Worm (Caenorhabditis elegans) whole organism, early embryonic: Measurements from ENCODE around the gene Y43C5A.2.

Source experiments
- B0310.2 ChIP-seq: sonication (generic microtip); optimal IDR thresholded peaks from 2 replicates; lab custom pipeline; 2016; ENCODE audit warnings: mild to moderate bottlenecking, missing genetic modification characterization, missing compliant biosample characterization
- F13C5.2 ChIP-seq: sonication (generic microtip); optimal IDR thresholded peaks from 2 replicates; lab custom pipeline; 2017; ENCODE audit warnings: mild to moderate bottlenecking, missing genetic modification characterization, inconsistent platforms, missing compliant biosample characterization
- aly-1 ChIP-seq: sonication (generic microtip); optimal IDR thresholded peaks from 2 replicates; lab custom pipeline; 2016; ENCODE audit warnings: missing genetic modification characterization, missing compliant biosample characterization
- ama-1 ChIP-seq: fragments of 150-350 bp; optimal IDR thresholded peaks from 2 replicates; lab custom pipeline; 2014
- ceh-13 ChIP-seq: fragments of 200-800 bp; sonication (Bioruptor generic); optimal IDR thresholded peaks from 2 replicates; lab custom pipeline; 2018; ENCODE audit warnings: mild to moderate bottlenecking, missing genetic modification characterization, missing compliant biosample characterization
- ceh-36 ChIP-seq: sonication (generic microtip); optimal IDR thresholded peaks from 2 replicates; lab custom pipeline; 2016; ENCODE audit warnings: missing genetic modification characterization, inconsistent platforms, missing compliant biosample characterization
- ets-7 ChIP-seq: sonication (generic microtip); optimal IDR thresholded peaks from 2 replicates; lab custom pipeline; 2016; ENCODE audit warnings: missing genotype, missing genetic modification characterization, missing compliant biosample characterization
- flt-1 ChIP-seq: fragments of 200-800 bp; sonication (Bioruptor generic); IDR thresholded peaks from 2 replicates; pipeline ENCODE4 v1.3.6; 2022; ENCODE audit warnings: missing genetic modification characterization, missing compliant biosample characterization
- hmbx-1 ChIP-seq: sonication (generic microtip); optimal IDR thresholded peaks from 2 replicates; lab custom pipeline; 2016; ENCODE audit warnings: mild to moderate bottlenecking, missing genetic modification characterization, missing compliant biosample characterization
- hmg-4 ChIP-seq: fragments of 200-800 bp; sonication (Bioruptor generic); optimal IDR thresholded peaks from 2 replicates; lab custom pipeline; 2018; ENCODE audit warnings: mild to moderate bottlenecking, missing genetic modification characterization, missing compliant biosample characterization
- hnd-1 ChIP-seq: sonication (generic microtip); optimal IDR thresholded peaks from 2 replicates; lab custom pipeline; 2016; ENCODE audit warnings: missing genetic modification characterization, missing compliant biosample characterization
- pes-1 ChIP-seq: fragments of 200-800 bp; sonication (Bioruptor generic); IDR thresholded peaks from 2 replicates; pipeline ENCODE4 v1.3.6; 2022; ENCODE audit warnings: missing genetic modification reagents, missing genetic modification characterization, missing compliant biosample characterization
- scrt-1 ChIP-seq: fragments of 200-800 bp; sonication (Bioruptor generic); IDR thresholded peaks from 2 replicates; pipeline ENCODE4 v1.3.6; 2022; ENCODE audit warnings: missing genetic modification characterization, missing compliant biosample characterization
- sea-1 ChIP-seq: fragments of 200-800 bp; sonication (Bioruptor generic); conservative IDR thresholded peaks from 2 replicates; pipeline ENCODE4 v1.3.6; 2022; ENCODE audit warnings: missing genetic modification characterization, missing compliant biosample characterization
- tbx-11 ChIP-seq: fragments of 200-800 bp; sonication (Bioruptor generic); IDR thresholded peaks from 2 replicates; pipeline ENCODE4 v1.3.6; 2022; ENCODE audit warnings: missing genetic modification characterization, missing compliant biosample characterization
- tbx-37 ChIP-seq: fragments of 200-800 bp; sonication (Bioruptor generic); conservative IDR thresholded peaks from 2 replicates; pipeline ENCODE4 v1.3.6; 2022; ENCODE audit warnings: missing genetic modification reagents, missing genetic modification characterization, missing compliant biosample characterization
- tra-4 ChIP-seq: sonication (generic microtip); optimal IDR thresholded peaks from 2 replicates; lab custom pipeline; 2017; ENCODE audit warnings: missing genetic modification characterization, missing compliant biosample characterization

Y43C5A.2 gene

DNA sequence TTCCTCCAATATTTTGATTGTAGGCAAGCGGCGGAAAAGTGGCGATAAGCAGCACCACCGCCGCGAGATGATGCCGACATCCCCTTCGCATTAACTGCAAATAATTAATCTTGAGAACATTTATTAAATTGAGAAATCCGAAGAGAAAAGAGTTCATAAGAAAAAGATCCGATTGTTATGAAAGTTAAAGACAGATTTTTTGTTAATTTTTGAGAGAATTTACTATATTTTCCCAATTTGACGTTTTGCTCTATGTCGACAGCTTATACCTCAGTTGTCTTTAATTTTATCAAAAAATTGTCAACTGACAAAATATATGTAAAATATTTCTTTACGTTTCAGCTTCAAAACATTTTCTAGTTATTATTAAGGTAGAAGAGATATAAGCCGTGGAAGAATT, 32.5 kb downstream of the Y43C5A.2 start, which contains the start of gene R09E10.5:
Gene R09E10.5, minus strand, starts transcription at position 101 of the 400 bp plus-strand sequence.
- TF ChIP-seq tra-4 (tag; lab: Kevin White, UChicago) (no peak), ceh-36 (no peak), B0310.2 (tag; lab: Kevin White, UChicago) (no peak), scrt-1 (GFP tag; lab: Robert Waterston, UW) (no peak), hmbx-1 (no peak), ama-1 (lab: Kevin White, UChicago) (no peak), F13C5.2 (no peak), pes-1 (no peak), flt-1 (no peak), ets-7 (no peak), hnd-1 (tag; lab: Kevin White, UChicago) (no peak), tbx-37 (GFP tag; lab: Robert Waterston, UW) (no peak), tbx-11 (GFP tag; lab: Robert Waterston, UW) (no peak), ceh-13 (GFP tag; lab: Kevin White, UChicago) (no peak), sea-1 (GFP tag; lab: Robert Waterston, UW) (no peak), hmg-4 (GFP tag; lab: Kevin White, UChicago) (no peak), aly-1 (tag; lab: Kevin White, UChicago) (no peak)

ce11 chrIV:10304383-10304782, 34.7 kb downstream of the Y43C5A.2 start:
- TF ChIP-seq sea-1 (GFP tag; lab: Robert Waterston, UW) (no peak), hmg-4 (GFP tag; lab: Kevin White, UChicago) (no peak), pes-1 (no peak), tbx-11 (GFP tag; lab: Robert Waterston, UW) (no peak), tra-4 (tag; lab: Kevin White, UChicago) (no peak), ets-7 (no peak), hnd-1 (tag; lab: Kevin White, UChicago) (no peak), flt-1 (no peak), F13C5.2 (no peak)

- no peak for TF ChIP-seq hnd-1 (tag; lab: Kevin White, UChicago)
Observed at ce11 chrIV:10310329-10310728, 40.6 kb downstream of the Y43C5A.2 start, which contains the start of gene R09E10.8. Gene R09E10.8 (minus strand): TSS chrIV:10310429.

- TF ChIP-seq sea-1 (GFP tag; lab: Robert Waterston, UW) = no peak
- TF ChIP-seq hmbx-1 = no peak
- TF ChIP-seq aly-1 (tag; lab: Kevin White, UChicago) = no peak
- no peak for TF ChIP-seq ceh-13 (GFP tag; lab: Kevin White, UChicago)
- no peak for TF ChIP-seq ama-1 (lab: Kevin White, UChicago)
- no peak for TF ChIP-seq scrt-1 (GFP tag; lab: Robert Waterston, UW)
- TF ChIP-seq hmg-4 (GFP tag; lab: Kevin White, UChicago) = no peak
- TF ChIP-seq tbx-11 (GFP tag; lab: Robert Waterston, UW) = no peak
- TF ChIP-seq tbx-37 (GFP tag; lab: Robert Waterston, UW) = no peak
- no peak for TF ChIP-seq pes-1
- TF ChIP-seq F13C5.2 = no peak
- TF ChIP-seq flt-1 = no peak
- TF ChIP-seq B0310.2 (tag; lab: Kevin White, UChicago) = no peak
- no peak for TF ChIP-seq tra-4 (tag; lab: Kevin White, UChicago)
- TF ChIP-seq ets-7 = no peak
- TF ChIP-seq ceh-36 = no peak
- TF ChIP-seq hnd-1 (tag; lab: Kevin White, UChicago) = no peak
Observed at ce11 chrIV:10311115-10311514, 41.4 kb downstream of the Y43C5A.2 start.

DNA sequence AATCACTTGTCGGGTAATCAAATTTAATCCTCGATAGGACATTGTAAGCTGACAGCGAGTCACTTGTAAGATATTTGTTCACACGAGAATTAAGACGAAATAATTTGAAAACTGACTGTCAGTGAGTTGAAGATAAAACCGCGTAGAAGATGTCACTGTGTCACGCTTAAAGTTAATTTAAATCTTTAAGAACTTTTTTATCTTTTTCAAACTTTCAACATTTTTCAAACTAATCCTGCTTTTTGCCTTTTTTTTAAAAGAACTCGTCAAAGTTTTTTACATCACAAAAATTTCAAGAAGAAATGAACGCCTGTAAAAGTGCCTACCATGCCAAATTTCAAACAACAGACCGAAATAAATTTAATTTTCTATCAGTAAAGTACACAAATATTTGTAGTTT, 43.9 kb downstream of the Y43C5A.2 start, which contains the start of gene acs-18:
Gene acs-18, minus strand, starts transcription at position 101 of the 400 bp plus-strand sequence.
- TF ChIP-seq hmg-4 (GFP tag; lab: Kevin White, UChicago) (no peak), sea-1 (GFP tag; lab: Robert Waterston, UW) (no peak), B0310.2 (tag; lab: Kevin White, UChicago) (no peak)

- TF ChIP-seq ets-7 (no peak), flt-1 (no peak), tra-4 (tag; lab: Kevin White, UChicago) (no peak), ceh-36 (no peak), ama-1 (lab: Kevin White, UChicago) (no peak), B0310.2 (tag; lab: Kevin White, UChicago) (no peak), pes-1 (no peak), hmbx-1 (no peak), hmg-4 (GFP tag; lab: Kevin White, UChicago) (no peak), aly-1 (tag; lab: Kevin White, UChicago) (no peak), scrt-1 (GFP tag; lab: Robert Waterston, UW) (no peak), ceh-13 (GFP tag; lab: Kevin White, UChicago) (no peak)
Observed at ce11 chrIV:10318199-10318598, 48.5 kb downstream of the Y43C5A.2 start, which contains the start of gene R09E10.2. Gene R09E10.2 (minus strand): TSS chrIV:10318299.
